Fruit fly (Drosophila melanogaster) whole organism, embryonic: ENCODE data around the gene papi.

Source experiments
- Aef1 ChIP-seq: fragments of 200-800 bp; sonication (Bioruptor generic); IDR thresholded peaks from 3 replicates; pipeline ENCODE4 v1.3.6; 2022; ENCODE audit warnings: missing biosample characterization, missing genetic modification characterization
- Antp ChIP-seq: fragments of 200-800 bp; sonication (Bioruptor generic); optimal IDR thresholded peaks from 3 replicates; lab custom pipeline; 2016; ENCODE audit warnings: missing biosample characterization, missing genetic modification characterization
- Atf-2 ChIP-seq: fragments of 200-800 bp; sonication (Bioruptor generic); optimal IDR thresholded peaks from 2 replicates; lab custom pipeline; 2016; ENCODE audit warnings: missing biosample characterization, missing genetic modification characterization
- Atf6 ChIP-seq: fragments of 200-800 bp; sonication (Bioruptor generic); IDR thresholded peaks from 2 replicates; pipeline ENCODE4 v1.3.6; 2022; ENCODE audit warnings: missing biosample characterization, missing genetic modification characterization
- BtbVII ChIP-seq: fragments of 200-800 bp; sonication (Bioruptor generic); optimal IDR thresholded peaks from 3 replicates; lab custom pipeline; 2017; ENCODE audit warnings: missing biosample characterization, mild to moderate bottlenecking, missing genetic modification characterization
- CG10431 ChIP-seq: fragments of 200-800 bp; sonication (Bioruptor generic); optimal IDR thresholded peaks from 3 replicates; lab custom pipeline; 2018; ENCODE audit warnings: missing biosample characterization, mild to moderate bottlenecking, missing genetic modification characterization
- CG10959 ChIP-seq: fragments of 200-800 bp; sonication (Bioruptor generic); IDR thresholded peaks from 2 replicates; pipeline ENCODE4 v1.3.6; 2022; ENCODE audit warnings: missing biosample characterization, missing genetic modification characterization
- CG11093 ChIP-seq: fragments of 200-800 bp; sonication (Bioruptor generic); IDR thresholded peaks from 3 replicates; pipeline ENCODE4 v1.3.6; 2022; ENCODE audit warnings: missing biosample characterization, missing genetic modification characterization
- CG11723 ChIP-seq: fragments of 200-800 bp; sonication (Bioruptor generic); optimal IDR thresholded peaks from 2 replicates; lab custom pipeline; 2017; ENCODE audit warnings: missing biosample characterization, mild to moderate bottlenecking, missing genetic modification characterization
- CG12104 ChIP-seq: fragments of 200-800 bp; sonication (Bioruptor generic); optimal IDR thresholded peaks from 3 replicates; lab custom pipeline; 2016; ENCODE audit warnings: missing biosample characterization, missing genetic modification characterization
- CG17361 ChIP-seq: fragments of 200-800 bp; sonication (Bioruptor generic); IDR thresholded peaks from 3 replicates; pipeline ENCODE4 v1.3.6; 2022; ENCODE audit warnings: missing biosample characterization, missing genetic modification characterization
- CG17612 ChIP-seq: fragments of 200-800 bp; sonication (Bioruptor generic); IDR thresholded peaks from 2 replicates; pipeline ENCODE4 v1.3.6; 2022; ENCODE audit warnings: missing biosample characterization, missing genetic modification characterization
- CG30020 ChIP-seq: fragments of 200-800 bp; optimal IDR thresholded peaks from 2 replicates; lab custom pipeline; 2019; ENCODE audit warnings: missing biosample characterization, mild to moderate bottlenecking, missing genetic modification characterization, moderate library complexity
- CG34224 ChIP-seq: fragments of 200-800 bp; sonication (Bioruptor generic); IDR thresholded peaks from 3 replicates; pipeline ENCODE4 v1.3.6; 2022; ENCODE audit warnings: missing biosample characterization, missing genetic modification characterization; ENCODE audit not compliant: partially characterized antibody
- CG34376 ChIP-seq: fragments of 200-800 bp; sonication (Bioruptor generic); optimal IDR thresholded peaks from 2 replicates; lab custom pipeline; 2018; ENCODE audit warnings: missing biosample characterization, mild to moderate bottlenecking, missing genetic modification characterization
- CG42726 ChIP-seq: fragments of 200-800 bp; sonication (Bioruptor generic); IDR thresholded peaks from 2 replicates; pipeline ENCODE4 v1.3.6; 2022; ENCODE audit warnings: missing biosample characterization, missing genetic modification characterization; ENCODE audit not compliant: partially characterized antibody
- CG6765 ChIP-seq: fragments of 200-800 bp; sonication (Bioruptor generic); optimal IDR thresholded peaks from 3 replicates; lab custom pipeline; 2017; ENCODE audit warnings: missing biosample characterization, mild to moderate bottlenecking, missing genetic modification characterization
- CG8089 ChIP-seq: fragments of 200-800 bp; sonication (Bioruptor generic); optimal IDR thresholded peaks from 3 replicates; lab custom pipeline; 2016; ENCODE audit warnings: missing biosample characterization, missing genetic modification characterization
- CG8478 ChIP-seq: fragments of >200 bp; optimal IDR thresholded peaks from 2 replicates; lab custom pipeline; 2018
- CG8765 ChIP-seq: fragments of 200-800 bp; sonication (Bioruptor generic); IDR thresholded peaks from 2 replicates; pipeline ENCODE4 v1.3.6; 2022; ENCODE audit warnings: missing biosample characterization, missing genetic modification characterization
- CTCF ChIP-seq: fragments of 200-800 bp; sonication (Bioruptor generic); optimal IDR thresholded peaks from 2 replicates; lab custom pipeline; 2017; ENCODE audit warnings: missing biosample characterization, mild to moderate bottlenecking, missing genetic modification characterization, moderate library complexity
- Dad ChIP-seq: fragments of 200-800 bp; sonication (Bioruptor generic); optimal IDR thresholded peaks from 3 replicates; lab custom pipeline; 2016; ENCODE audit warnings: missing biosample characterization, missing genetic modification characterization
- Doc2 ChIP-seq: fragments of 200-800 bp; sonication (Bioruptor generic); IDR thresholded peaks from 2 replicates; pipeline ENCODE4 v1.3.6; 2022; ENCODE audit warnings: missing biosample characterization, missing genetic modification characterization
- Dp ChIP-seq: fragments of 200-800 bp; sonication (Bioruptor generic); optimal IDR thresholded peaks from 2 replicates; lab custom pipeline; 2018; ENCODE audit warnings: missing biosample characterization, mild to moderate bottlenecking, missing genetic modification characterization, moderate library complexity
- Dref ChIP-seq: fragments of 200-800 bp; sonication (Bioruptor generic); IDR thresholded peaks from 2 replicates; pipeline ENCODE4 v1.3.6; 2022; ENCODE audit warnings: missing biosample characterization, missing genetic modification characterization
- E2f1 ChIP-seq: fragments of 200-800 bp; sonication (Bioruptor generic); IDR thresholded peaks from 2 replicates; pipeline ENCODE4 v1.3.6; 2022; ENCODE audit warnings: missing biosample characterization, missing genetic modification characterization
- Fer2 ChIP-seq: fragments of 200-800 bp; sonication (Bioruptor generic); optimal IDR thresholded peaks from 2 replicates; lab custom pipeline; 2018; ENCODE audit warnings: missing biosample characterization, mild to moderate bottlenecking, missing genetic modification characterization, moderate library complexity
- Gug ChIP-seq: fragments of 200-800 bp; sonication (Bioruptor generic); IDR thresholded peaks from 4 replicates; pipeline ENCODE4 v1.3.6; 2022; ENCODE audit warnings: missing biosample characterization, missing genetic modification characterization
- H2.0 ChIP-seq: fragments of 200-800 bp; sonication (Bioruptor generic); IDR thresholded peaks from 2 replicates; pipeline ENCODE4 v1.3.6; 2022; ENCODE audit warnings: missing biosample characterization, missing genetic modification characterization
- Meics ChIP-seq: fragments of 200-800 bp; sonication (Bioruptor generic); optimal IDR thresholded peaks from 2 replicates; lab custom pipeline; 2017; ENCODE audit warnings: missing biosample characterization, mild to moderate bottlenecking, missing genetic modification characterization
- Mes4 ChIP-seq: fragments of 200-800 bp; sonication (Bioruptor generic); optimal IDR thresholded peaks from 2 replicates; lab custom pipeline; 2016; ENCODE audit warnings: missing biosample characterization, missing genetic modification characterization
- Mrtf ChIP-seq: fragments of 200-800 bp; sonication (Bioruptor generic); IDR thresholded peaks from 3 replicates; pipeline ENCODE4 v1.3.6; 2022; ENCODE audit warnings: missing biosample characterization, missing genetic modification characterization
- Neu2 ChIP-seq: fragments of 200-800 bp; sonication (Bioruptor generic); optimal IDR thresholded peaks from 3 replicates; lab custom pipeline; 2016; ENCODE audit warnings: missing biosample characterization, missing genetic modification characterization, borderline replicate concordance
- NfI ChIP-seq: fragments of 200-800 bp; sonication (Bioruptor generic); optimal IDR thresholded peaks from 3 replicates; lab custom pipeline; 2018; ENCODE audit warnings: missing biosample characterization, mild to moderate bottlenecking, missing genetic modification characterization, moderate library complexity
- Ptx1 ChIP-seq: fragments of 200-800 bp; sonication (Bioruptor generic); IDR thresholded peaks from 2 replicates; pipeline ENCODE4 v1.3.6; 2022; ENCODE audit warnings: missing biosample characterization, missing genetic modification characterization
- Rfx ChIP-seq: fragments of 200-800 bp; sonication (Bioruptor generic); IDR thresholded peaks from 2 replicates; pipeline ENCODE4 v1.3.6; 2022; ENCODE audit warnings: missing biosample characterization, missing genetic modification characterization
- Six4 ChIP-seq: fragments of 200-800 bp; sonication (Bioruptor generic); optimal IDR thresholded peaks from 2 replicates; lab custom pipeline; 2016; ENCODE audit warnings: missing biosample characterization, missing genetic modification characterization
- ac ChIP-seq: fragments of 200-800 bp; sonication (Bioruptor generic); optimal IDR thresholded peaks from 3 replicates; lab custom pipeline; 2017; ENCODE audit warnings: missing biosample characterization, mild to moderate bottlenecking, missing genetic modification characterization
- ato ChIP-seq: fragments of 200-800 bp; sonication (Bioruptor generic); IDR thresholded peaks from 2 replicates; pipeline ENCODE4 v1.3.6; 2022; ENCODE audit warnings: missing biosample characterization, missing genetic modification characterization; ENCODE audit not compliant: partially characterized antibody
- az2 ChIP-seq: fragments of 200-800 bp; sonication (Bioruptor generic); optimal IDR thresholded peaks from 3 replicates; lab custom pipeline; 2016; ENCODE audit warnings: missing biosample characterization, missing genetic modification characterization
- bab2 ChIP-seq: fragments of 200-800 bp; sonication (Bioruptor generic); optimal IDR thresholded peaks from 2 replicates; lab custom pipeline; 2016; ENCODE audit warnings: missing biosample characterization, missing genetic modification characterization
- dan ChIP-seq: fragments of 200-800 bp; sonication (Bioruptor generic); IDR thresholded peaks from 2 replicates; pipeline ENCODE4 v1.3.6; 2022; ENCODE audit warnings: missing biosample characterization, missing genetic modification characterization
- dimm ChIP-seq: fragments of 200-800 bp; sonication (Bioruptor generic); IDR thresholded peaks from 2 replicates; pipeline ENCODE4 v1.3.6; 2022; ENCODE audit warnings: missing biosample characterization, missing genetic modification characterization
- disco-r ChIP-seq: fragments of 200-800 bp; sonication (Bioruptor generic); optimal IDR thresholded peaks from 2 replicates; lab custom pipeline; 2016; ENCODE audit warnings: missing biosample characterization, missing genetic modification characterization
- ftz-f1 ChIP-seq: fragments of 200-800 bp; sonication (Bioruptor generic); optimal IDR thresholded peaks from 2 replicates; lab custom pipeline; 2016; ENCODE audit warnings: missing biosample characterization, missing genetic modification characterization
- fu2 ChIP-seq: fragments of 200-800 bp; sonication (Bioruptor generic); optimal IDR thresholded peaks from 2 replicates; lab custom pipeline; 2016; ENCODE audit warnings: missing biosample characterization, missing genetic modification characterization
- grn ChIP-seq: fragments of 200-800 bp; sonication (Bioruptor generic); optimal IDR thresholded peaks from 3 replicates; lab custom pipeline; 2017; ENCODE audit warnings: missing biosample characterization, missing genetic modification characterization
- pros ChIP-seq: fragments of 200-800 bp; sonication (Bioruptor generic); optimal IDR thresholded peaks from 3 replicates; lab custom pipeline; 2019; ENCODE audit warnings: missing biosample characterization, mild to moderate bottlenecking, missing genetic modification characterization, moderate library complexity
- pum ChIP-seq: fragments of 200-800 bp; sonication (Bioruptor generic); optimal IDR thresholded peaks from 2 replicates; lab custom pipeline; 2016; ENCODE audit warnings: missing biosample characterization, missing genetic modification characterization
- sens ChIP-seq: fragments of 200-800 bp; sonication (Bioruptor generic); peaks from one replicate; lab custom pipeline; 2016; ENCODE audit warnings: missing biosample characterization, missing genetic modification characterization
- sisA ChIP-seq: fragments of 200-800 bp; sonication (Bioruptor generic); IDR thresholded peaks from 2 replicates; pipeline ENCODE4 v1.3.6; 2022; ENCODE audit warnings: missing biosample characterization, missing genetic modification characterization
- slou ChIP-seq: fragments of 200-800 bp; sonication (Bioruptor generic); optimal IDR thresholded peaks from 3 replicates; lab custom pipeline; 2016; ENCODE audit warnings: missing biosample characterization, missing genetic modification characterization
- sob ChIP-seq: fragments of 200-800 bp; sonication (Bioruptor generic); IDR thresholded peaks from 2 replicates; pipeline ENCODE4 v1.3.6; 2022; ENCODE audit warnings: missing biosample characterization, missing genetic modification characterization
- ssp ChIP-seq: fragments of 200-800 bp; sonication (Bioruptor generic); IDR thresholded peaks from 2 replicates; pipeline ENCODE4 v1.3.6; 2022; ENCODE audit warnings: missing biosample characterization, missing genetic modification characterization
- tio ChIP-seq: fragments of 200-800 bp; sonication (Bioruptor generic); optimal IDR thresholded peaks from 2 replicates; lab custom pipeline; 2017; ENCODE audit warnings: missing biosample characterization, missing genetic modification characterization, inconsistent platforms

papi gene

DNA sequence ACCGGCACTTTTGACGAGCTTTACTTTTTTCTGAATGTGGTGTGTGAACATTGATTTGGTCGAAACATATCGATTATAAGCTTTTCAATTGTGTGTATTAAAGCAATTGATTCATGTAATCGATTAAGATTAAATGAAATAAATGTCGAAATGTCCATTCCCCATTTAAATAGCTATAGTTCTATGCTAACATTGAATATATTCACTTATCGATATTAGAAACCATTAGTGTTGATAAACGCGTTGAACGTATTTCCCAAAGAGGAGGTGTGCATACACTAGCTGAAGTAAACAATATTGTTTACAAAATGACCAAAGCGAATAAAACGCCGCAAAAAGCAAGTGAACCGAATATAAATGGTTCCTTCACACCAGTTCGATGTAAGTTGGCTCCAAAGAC lies 6.5 kb upstream of the papi start, which contains the start of the genes Uch and CG34174 (continued):
- no peak for TF ChIP-seq disco-r (GFP tag; lab: Kevin White, UChicago)
- peak; percentile 15 for TF ChIP-seq BtbVII
- peak; percentile 46; the same call in 1 of the 3 replicates for TF ChIP-seq CG17361 (GFP tag; lab: Robert Waterston, UW)
- TF ChIP-seq CG6765, result no peak
- no peak for TF ChIP-seq Dad (GFP tag; lab: Kevin White, UChicago)
- no peak for TF ChIP-seq Gug (GFP tag; lab: Robert Waterston, UW)
- no peak for TF ChIP-seq grn (GFP tag; lab: Kevin White, UChicago)
- TF ChIP-seq E2f1 (GFP tag; lab: Robert Waterston, UW), result no peak
- no peak for TF ChIP-seq CG8765
- peak; percentile 60 for TF ChIP-seq Dref
- no peak for TF ChIP-seq CG12104 (GFP tag; lab: Kevin White, UChicago)
- no peak for TF ChIP-seq Doc2 (GFP tag; lab: Robert Waterston, UW)
- no peak for TF ChIP-seq ftz-f1 (GFP tag; lab: Kevin White, UChicago)
- TF ChIP-seq Mrtf (GFP tag; lab: Robert Waterston, UW), result no peak
- 0 out of 2 replicates have a peak, but pooled peaks have one; percentile 39 for TF ChIP-seq ato (GFP tag; lab: Robert Waterston, UW)
- peak; percentile 21 for TF ChIP-seq CG34376 (GFP tag; lab: Kevin White, UChicago)
- no peak for TF ChIP-seq Rfx
- no peak for TF ChIP-seq slou (GFP tag; lab: Kevin White, UChicago)
- no peak for TF ChIP-seq ac (GFP tag; lab: Kevin White, UChicago)
- TF ChIP-seq sob, result no peak
- no peak for TF ChIP-seq H2.0 (GFP tag; lab: Robert Waterston, UW)
- TF ChIP-seq Fer2, result no peak
- no peak for TF ChIP-seq Meics (GFP tag; lab: Kevin White, UChicago)
- no peak for TF ChIP-seq CG8478 (lab: Kevin White, UChicago)
- no peak for TF ChIP-seq Mes4 (GFP tag; lab: Kevin White, UChicago)
- no peak for TF ChIP-seq pum (GFP tag; lab: Kevin White, UChicago)
- TF ChIP-seq NfI, result peak; percentile 29
- no peak for TF ChIP-seq dan (GFP tag; lab: Robert Waterston, UW)
- no peak for TF ChIP-seq ssp (GFP tag; lab: Robert Waterston, UW)
- TF ChIP-seq az2 (GFP tag; lab: Kevin White, UChicago), result no peak
- no peak for TF ChIP-seq CG8089
- no peak for TF ChIP-seq Antp (GFP tag; lab: Kevin White, UChicago)
- TF ChIP-seq tio (GFP tag; lab: Kevin White, UChicago), result no peak
- no peak for TF ChIP-seq Ptx1 (GFP tag; lab: Robert Waterston, UW)
- no peak for TF ChIP-seq Atf-2 (GFP tag; lab: Kevin White, UChicago)
- peak; percentile 68; the same call in 2 of the 3 replicates for TF ChIP-seq CG34224
- peak; percentile 50 for TF ChIP-seq Dp (GFP tag; lab: Kevin White, UChicago)
- TF ChIP-seq CG10959 (GFP tag; lab: Robert Waterston, UW), result no peak
- TF ChIP-seq CG11723 (GFP tag; lab: Kevin White, UChicago), result no peak
- no peak for TF ChIP-seq CG10431
- no peak for TF ChIP-seq sisA
- peak; percentile 32 for TF ChIP-seq CG30020
- TF ChIP-seq bab2 (GFP tag; lab: Kevin White, UChicago), result no peak
- no peak for TF ChIP-seq Aef1 (GFP tag; lab: Robert Waterston, UW)
- no peak for TF ChIP-seq CTCF (GFP tag; lab: Kevin White, UChicago)
- no peak for TF ChIP-seq Atf6 (GFP tag; lab: Robert Waterston, UW)
- no peak for TF ChIP-seq CG11093 (GFP tag; lab: Robert Waterston, UW)
- no peak for TF ChIP-seq pros
- TF ChIP-seq Six4 (GFP tag; lab: Kevin White, UChicago), result no peak
- TF ChIP-seq sens (GFP tag; lab: Kevin White, UChicago), result peak; percentile 81
- no peak for TF ChIP-seq CG42726 (GFP tag; lab: Robert Waterston, UW)
- no peak for TF ChIP-seq dimm (GFP tag; lab: Robert Waterston, UW)
- TF ChIP-seq CG17612, result no peak
- TF ChIP-seq fu2 (GFP tag; lab: Kevin White, UChicago), result peak; percentile 20
- no peak for TF ChIP-seq Neu2 (GFP tag; lab: Kevin White, UChicago)
